Fruit fly (Drosophila melanogaster) whole organism, embryonic: ENCODE measurements around the gene CG10761.

ENCODE experiments used
- B-H1 ChIP-seq: fragments of 200-800 bp; sonication (Bioruptor generic); IDR thresholded peaks from 3 replicates; pipeline ENCODE4 v1.3.6; 2022; ENCODE audit warnings: missing biosample characterization, missing genetic modification characterization
- Bdp1 ChIP-seq: fragments of 200-800 bp; sonication (Bioruptor generic); optimal IDR thresholded peaks from 3 replicates; lab custom pipeline; 2016; ENCODE audit warnings: missing biosample characterization, missing genetic modification characterization
- CG10274 ChIP-seq: fragments of 200-800 bp; sonication (Bioruptor generic); optimal IDR thresholded peaks from 3 replicates; lab custom pipeline; 2017; ENCODE audit warnings: missing biosample characterization, mild to moderate bottlenecking, missing genetic modification characterization
- CG11456 ChIP-seq: fragments of 200-800 bp; sonication (Bioruptor generic); IDR thresholded peaks from 3 replicates; pipeline ENCODE4 v1.3.6; 2022; ENCODE audit warnings: missing biosample characterization, missing genetic modification characterization
- CG11723 ChIP-seq: fragments of 200-800 bp; sonication (Bioruptor generic); optimal IDR thresholded peaks from 2 replicates; lab custom pipeline; 2017; ENCODE audit warnings: missing biosample characterization, mild to moderate bottlenecking, missing genetic modification characterization
- CG14860 ChIP-seq: fragments of 200-800 bp; sonication (Bioruptor generic); IDR thresholded peaks from 3 replicates; pipeline ENCODE4 v1.3.6; 2022; ENCODE audit warnings: missing biosample characterization, missing genetic modification characterization; ENCODE audit not compliant: partially characterized antibody
- CG15696 ChIP-seq: fragments of 200-800 bp; sonication (Bioruptor generic); optimal IDR thresholded peaks from 2 replicates; lab custom pipeline; 2019; ENCODE audit warnings: missing biosample characterization, mild to moderate bottlenecking, missing genetic modification characterization, moderate library complexity
- CG1792 ChIP-seq: fragments of 200-800 bp; sonication (Bioruptor generic); optimal IDR thresholded peaks from 2 replicates; lab custom pipeline; 2016; ENCODE audit warnings: missing biosample characterization, missing genetic modification characterization
- CG30431 ChIP-seq: fragments of 200-800 bp; sonication (Bioruptor generic); optimal IDR thresholded peaks from 2 replicates; lab custom pipeline; 2017; ENCODE audit warnings: missing biosample characterization, missing genetic modification characterization
- CG3281 ChIP-seq: fragments of 200-800 bp; sonication (Bioruptor generic); optimal IDR thresholded peaks from 3 replicates; lab custom pipeline; 2017; ENCODE audit warnings: missing biosample characterization, mild to moderate bottlenecking, missing genetic modification characterization
- CG43689 ChIP-seq: fragments of 200-800 bp; sonication (Bioruptor generic); IDR thresholded peaks from 2 replicates; pipeline ENCODE4 v1.3.6; 2022; ENCODE audit warnings: missing biosample characterization, missing genetic modification characterization
- CG6791 ChIP-seq: fragments of 200-800 bp; sonication (Bioruptor generic); IDR thresholded peaks from 3 replicates; pipeline ENCODE4 v1.3.6; 2022; ENCODE audit warnings: missing biosample characterization, missing genetic modification characterization; ENCODE audit not compliant: partially characterized antibody
- CG6854 ChIP-seq: fragments of 200-800 bp; sonication (Bioruptor generic); optimal IDR thresholded peaks from 3 replicates; lab custom pipeline; 2017; ENCODE audit warnings: missing biosample characterization, mild to moderate bottlenecking, missing genetic modification characterization
- CG7839 ChIP-seq: fragments of 200-800 bp; sonication (Bioruptor generic); optimal IDR thresholded peaks from 3 replicates; lab custom pipeline; 2018; ENCODE audit warnings: missing biosample characterization, mild to moderate bottlenecking, missing genetic modification characterization, moderate library complexity
- CG8478 ChIP-seq: fragments of >200 bp; optimal IDR thresholded peaks from 2 replicates; lab custom pipeline; 2018
- CG9437 ChIP-seq: fragments of 200-800 bp; sonication (Bioruptor generic); optimal IDR thresholded peaks from 2 replicates; lab custom pipeline; 2018; ENCODE audit warnings: missing biosample characterization, mild to moderate bottlenecking, missing genetic modification characterization
- CG9876 ChIP-seq: fragments of 200-800 bp; sonication (Bioruptor generic); optimal IDR thresholded peaks from 2 replicates; lab custom pipeline; 2016; ENCODE audit warnings: missing biosample characterization, missing genetic modification characterization
- E2f1 ChIP-seq: fragments of 200-800 bp; sonication (Bioruptor generic); IDR thresholded peaks from 2 replicates; pipeline ENCODE4 v1.3.6; 2022; ENCODE audit warnings: missing biosample characterization, missing genetic modification characterization
- Fer1 ChIP-seq: fragments of 200-800 bp; sonication (Bioruptor generic); optimal IDR thresholded peaks from 2 replicates; lab custom pipeline; 2017; ENCODE audit warnings: missing biosample characterization, mild to moderate bottlenecking, missing genetic modification characterization
- Gug ChIP-seq: fragments of 200-800 bp; sonication (Bioruptor generic); IDR thresholded peaks from 4 replicates; pipeline ENCODE4 v1.3.6; 2022; ENCODE audit warnings: missing biosample characterization, missing genetic modification characterization
- HLH3B ChIP-seq: fragments of 200-800 bp; sonication (Bioruptor generic); IDR thresholded peaks from 2 replicates; pipeline ENCODE4 v1.3.6; 2022; ENCODE audit warnings: missing biosample characterization, missing genetic modification characterization
- NFAT ChIP-seq: fragments of 200-800 bp; sonication (Bioruptor generic); IDR thresholded peaks from 2 replicates; pipeline ENCODE4 v1.3.6; 2022; ENCODE audit warnings: missing biosample characterization, missing genetic modification characterization
- Sin3A ChIP-seq: fragments of >200 bp; optimal IDR thresholded peaks from 2 replicates; lab custom pipeline; 2018
- Sox102F ChIP-seq: fragments of 200-800 bp; sonication (Bioruptor generic); optimal IDR thresholded peaks from 2 replicates; lab custom pipeline; 2018; ENCODE audit warnings: missing biosample characterization, mild to moderate bottlenecking, missing genetic modification characterization, moderate library complexity
- Trl ChIP-seq, 3 experiments: fragments of >200 bp in 2 of 3; fragments of 200-800 bp in 1 of 3; sonication (Bioruptor generic) in 1 of 3; optimal IDR thresholded peaks; 2 replicates in 1 of 3; 3 replicates in 2 of 3; lab custom pipeline; 2016 to 2017; ENCODE audit warnings: missing biosample characterization in 1 of 3, missing genetic modification characterization in 1 of 3
- Xrp1 ChIP-seq: fragments of 200-800 bp; sonication (Bioruptor generic); IDR thresholded peaks from 2 replicates; pipeline ENCODE4 v1.3.6; 2022; ENCODE audit warnings: missing biosample characterization, missing genetic modification characterization
- ap ChIP-seq: fragments of 200-800 bp; sonication (Bioruptor generic); IDR thresholded peaks from 2 replicates; pipeline ENCODE4 v1.3.6; 2022; ENCODE audit warnings: missing biosample characterization, missing genetic modification characterization
- ash1 ChIP-seq: fragments of 200-800 bp; sonication (Bioruptor generic); optimal IDR thresholded peaks from 2 replicates; lab custom pipeline; 2018; ENCODE audit warnings: missing biosample characterization, mild to moderate bottlenecking, missing genetic modification characterization
- dan ChIP-seq: fragments of 200-800 bp; sonication (Bioruptor generic); IDR thresholded peaks from 2 replicates; pipeline ENCODE4 v1.3.6; 2022; ENCODE audit warnings: missing biosample characterization, missing genetic modification characterization
- dati ChIP-seq: fragments of 200-800 bp; sonication (Bioruptor generic); IDR thresholded peaks from 2 replicates; pipeline ENCODE4 v1.3.6; 2022; ENCODE audit warnings: missing biosample characterization, missing genetic modification characterization
- dimm ChIP-seq: fragments of 200-800 bp; sonication (Bioruptor generic); IDR thresholded peaks from 2 replicates; pipeline ENCODE4 v1.3.6; 2022; ENCODE audit warnings: missing biosample characterization, missing genetic modification characterization
- dm ChIP-seq: fragments of 200-800 bp; sonication (Bioruptor generic); optimal IDR thresholded peaks from 3 replicates; lab custom pipeline; 2016; ENCODE audit warnings: missing biosample characterization, missing genetic modification characterization
- emc ChIP-seq: fragments of 200-800 bp; sonication (Bioruptor generic); optimal IDR thresholded peaks from 2 replicates; lab custom pipeline; 2016; ENCODE audit warnings: missing biosample characterization, missing genetic modification characterization
- fu2 ChIP-seq: fragments of 200-800 bp; sonication (Bioruptor generic); optimal IDR thresholded peaks from 2 replicates; lab custom pipeline; 2016; ENCODE audit warnings: missing biosample characterization, missing genetic modification characterization
- hth ChIP-seq: fragments of >200 bp; optimal IDR thresholded peaks from 2 replicates; lab custom pipeline; 2017; ENCODE audit warnings: inconsistent platforms
- lab ChIP-seq: fragments of 200-800 bp; sonication (Bioruptor generic); optimal IDR thresholded peaks from 3 replicates; lab custom pipeline; 2017; ENCODE audit warnings: missing biosample characterization, missing genetic modification characterization, mild to moderate bottlenecking, moderate library complexity, missing genetic modification reagents
- lbe ChIP-seq: fragments of 200-800 bp; sonication (Bioruptor generic); optimal IDR thresholded peaks from 2 replicates; lab custom pipeline; 2016; ENCODE audit warnings: missing biosample characterization, mild to moderate bottlenecking, missing genetic modification characterization
- lov ChIP-seq, 2 experiments: fragments of 200-800 bp in 1 of 2; fragments of >200 bp in 1 of 2; sonication (Bioruptor generic) in 1 of 2; IDR thresholded peaks in 1 of 2; optimal IDR thresholded peaks in 1 of 2; 2 replicates in 1 of 2; 3 replicates in 1 of 2; pipeline versions ENCODE4 v1.3.6 to Lab custom; 2017 to 2022; ENCODE audit warnings: missing biosample characterization in 1 of 2, missing genetic modification characterization in 1 of 2
- mld ChIP-seq: fragments of 200-800 bp; sonication (Bioruptor generic); IDR thresholded peaks from 3 replicates; pipeline ENCODE4 v1.3.6; 2022; ENCODE audit warnings: missing biosample characterization, missing genetic modification characterization; ENCODE audit not compliant: partially characterized antibody
- prd ChIP-seq, 3 experiments: fragments of >200 bp in 2 of 3; fragments of 200-800 bp in 1 of 3; sonication (Bioruptor generic) in 1 of 3; optimal IDR thresholded peaks in 2 of 3; IDR thresholded peaks in 1 of 3; 2 replicates in 2 of 3; 3 replicates in 1 of 3; pipeline versions ENCODE4 v1.3.6 to Lab custom; 2017 to 2022; ENCODE audit warnings: missing biosample characterization in 1 of 3, missing genetic modification characterization in 1 of 3
- rib ChIP-seq: fragments of 200-800 bp; sonication (Bioruptor generic); IDR thresholded peaks from 2 replicates; pipeline ENCODE4 v1.3.6; 2022; ENCODE audit warnings: missing biosample characterization, missing genetic modification characterization
- row ChIP-seq: fragments of 200-800 bp; sonication (Bioruptor generic); IDR thresholded peaks from 3 replicates; pipeline ENCODE4 v1.3.6; 2022; ENCODE audit warnings: missing biosample characterization, missing genetic modification characterization
- schlank ChIP-seq: fragments of 200-800 bp; sonication (Bioruptor generic); optimal IDR thresholded peaks from 2 replicates; lab custom pipeline; 2018; ENCODE audit warnings: missing biosample characterization, mild to moderate bottlenecking, missing genetic modification characterization
- sob ChIP-seq: fragments of 200-800 bp; sonication (Bioruptor generic); IDR thresholded peaks from 2 replicates; pipeline ENCODE4 v1.3.6; 2022; ENCODE audit warnings: missing biosample characterization, missing genetic modification characterization
- tin ChIP-seq: fragments of 200-800 bp; sonication (Bioruptor generic); optimal IDR thresholded peaks from 3 replicates; lab custom pipeline; 2016; ENCODE audit warnings: missing biosample characterization, missing genetic modification characterization
- tio ChIP-seq: fragments of 200-800 bp; sonication (Bioruptor generic); optimal IDR thresholded peaks from 2 replicates; lab custom pipeline; 2017; ENCODE audit warnings: missing biosample characterization, missing genetic modification characterization, inconsistent platforms
- trem ChIP-seq: fragments of 200-800 bp; optimal IDR thresholded peaks from 3 replicates; lab custom pipeline; 2019; ENCODE audit warnings: missing biosample characterization, mild to moderate bottlenecking, missing genetic modification characterization, moderate library complexity
- vvl ChIP-seq: fragments of 200-800 bp; sonication (Bioruptor generic); IDR thresholded peaks from 2 replicates; pipeline ENCODE4 v1.3.6; 2022; ENCODE audit warnings: missing biosample characterization, missing genetic modification characterization
- wdn ChIP-seq: fragments of 200-800 bp; sonication (Bioruptor generic); IDR thresholded peaks from 2 replicates; pipeline ENCODE4 v1.3.6; 2022; ENCODE audit warnings: missing biosample characterization, missing genetic modification characterization
- zfh1 ChIP-seq: fragments of 200-800 bp; sonication (Bioruptor generic); IDR thresholded peaks from 3 replicates; pipeline ENCODE4 v1.3.6; 2022; ENCODE audit warnings: missing biosample characterization, missing genetic modification characterization

The CG10761 gene

DNA sequence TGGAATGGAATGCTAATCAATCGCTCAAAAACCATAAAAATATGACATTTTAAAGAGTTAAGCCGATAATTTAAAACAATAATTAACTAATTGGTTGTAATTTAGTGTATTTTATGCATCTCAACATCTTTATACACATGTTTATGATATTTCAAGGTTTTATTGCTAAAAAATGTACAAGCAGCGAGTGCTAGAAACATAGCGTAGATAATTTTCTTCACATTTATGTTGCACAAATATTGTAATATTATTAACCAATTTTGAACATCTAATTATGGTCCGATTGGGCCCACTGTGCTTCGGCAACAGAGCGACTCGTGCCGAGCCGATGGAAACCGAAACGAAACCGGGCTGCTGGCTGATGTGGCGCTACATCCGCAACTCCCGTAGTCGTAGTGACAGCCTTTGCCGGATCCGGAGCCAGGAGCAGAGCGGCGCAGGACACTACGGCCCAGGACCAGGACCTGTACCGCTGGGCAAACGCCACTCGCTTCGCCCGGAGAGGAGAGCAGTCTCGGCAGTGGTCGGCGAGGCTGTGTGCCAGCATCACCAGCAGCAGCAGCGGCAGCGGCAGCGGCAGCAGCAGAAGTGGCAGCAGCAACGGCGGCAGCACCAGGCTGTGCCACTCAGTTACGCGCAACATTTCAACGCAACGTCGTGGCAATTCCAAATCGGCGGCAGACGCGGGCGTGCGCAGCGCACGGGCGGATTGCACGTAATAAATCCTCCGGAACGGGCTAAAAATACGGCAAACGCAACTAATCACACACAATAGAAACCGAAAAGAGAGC, 15.8 kb upstream of the CG10761 start, which contains the start of gene sdt (continued):
- TF ChIP-seq dan (GFP tag; lab: Robert Waterston, UW) (no peak), CG6854 (no peak), mld (GFP tag; lab: Robert Waterston, UW) (no peak), E2f1 (GFP tag; lab: Robert Waterston, UW) (no peak), NFAT (no peak), rib (no peak), Sin3A (lab: Kevin White, UChicago) (no peak), CG7839 (tag; lab: Kevin White, UChicago) (peak; percentile 61), ap (GFP tag; lab: Robert Waterston, UW) (no peak), CG8478 (lab: Kevin White, UChicago) (no peak), lbe (no peak), hth (lab: Kevin White, UChicago) (no peak), fu2 (GFP tag; lab: Kevin White, UChicago) (no peak), schlank (no peak), CG11723 (GFP tag; lab: Kevin White, UChicago) (no peak), Sox102F (peak; percentile 22), CG3281 (GFP tag; lab: Kevin White, UChicago) (no peak), Bdp1 (GFP tag; lab: Kevin White, UChicago) (no peak), wdn (GFP tag; lab: Robert Waterston, UW) (no peak), CG30431 (GFP tag; lab: Kevin White, UChicago) (no peak), sob (GFP tag; lab: Robert Waterston, UW) (0 out of 2 replicates have a peak, but pooled peaks have one; percentile 34), Fer1 (GFP tag; lab: Kevin White, UChicago) (no peak), CG11456 (no peak), CG6791 (GFP tag; lab: Robert Waterston, UW) (no peak), prd (optimal IDR thresholded peaks at IDR 0.05; lab: Kevin White, UChicago) (no peak), prd (GFP tag; IDR thresholded peaks at IDR 0.05; lab: Robert Waterston, UW) (no peak), zfh1 (GFP tag; lab: Robert Waterston, UW) (no peak), Xrp1 (GFP tag; lab: Robert Waterston, UW) (no peak), CG10274 (GFP tag; lab: Kevin White, UChicago) (no peak), CG14860 (GFP tag; lab: Robert Waterston, UW) (no peak), tio (GFP tag; lab: Kevin White, UChicago) (no peak), Gug (no peak), CG9437 (GFP tag; lab: Kevin White, UChicago) (peak; percentile 43), row (peak; percentile 47), CG1792 (no peak), lab (GFP tag; lab: Kevin White, UChicago) (no peak), dm (no peak), lov (optimal IDR thresholded peaks at IDR 0.05; lab: Kevin White, UChicago) (no peak), lov (GFP tag; IDR thresholded peaks at IDR 0.05; lab: Robert Waterston, UW) (no peak), CG9876 (no peak), tin (no peak), dati (GFP tag; lab: Robert Waterston, UW) (no peak), ash1 (GFP tag; lab: Kevin White, UChicago) (no peak), emc (GFP tag; lab: Kevin White, UChicago) (no peak), B-H1 (no peak), CG43689 (no peak), vvl (GFP tag; lab: Robert Waterston, UW) (no peak), CG15696 (tag; lab: Kevin White, UChicago) (no peak), dimm (GFP tag; lab: Robert Waterston, UW) (no peak), Trl (optimal IDR thresholded peaks at IDR 0.05; lab: Kevin White, UChicago) (no peak), Trl (GFP tag; optimal IDR thresholded peaks at IDR 0.05; lab: Kevin White, UChicago) (no peak), trem (tag; lab: Kevin White, UChicago) (no peak), HLH3B (GFP tag; lab: Robert Waterston, UW) (no peak)
